Fruit fly (Drosophila melanogaster) whole organism, embryonic: ENCODE results near the gene CG34183.

Source experiments
- Atf6 ChIP-seq: fragments of 200-800 bp; sonication (Bioruptor generic); IDR thresholded peaks from 2 replicates; pipeline ENCODE4 v1.3.6; 2022; ENCODE audit warnings: missing biosample characterization, missing genetic modification characterization
- Bdp1 ChIP-seq: fragments of 200-800 bp; sonication (Bioruptor generic); optimal IDR thresholded peaks from 3 replicates; lab custom pipeline; 2016; ENCODE audit warnings: missing biosample characterization, missing genetic modification characterization
- CG10366 ChIP-seq: fragments of 200-800 bp; sonication (Bioruptor generic); IDR thresholded peaks from 2 replicates; pipeline ENCODE4 v1.3.6; 2022; ENCODE audit warnings: missing biosample characterization, missing genetic modification characterization
- CG11247 ChIP-seq: fragments of 200-800 bp; sonication (Bioruptor generic); IDR thresholded peaks from 2 replicates; pipeline ENCODE4 v1.3.6; 2022; ENCODE audit warnings: missing biosample characterization, missing genetic modification characterization
- CG11398 ChIP-seq: fragments of 200-800 bp; sonication (Bioruptor generic); optimal IDR thresholded peaks from 2 replicates; lab custom pipeline; 2016; ENCODE audit warnings: missing biosample characterization, missing genetic modification characterization
- CG11696 ChIP-seq: fragments of 200-800 bp; sonication (Bioruptor generic); IDR thresholded peaks from 2 replicates; pipeline ENCODE4 v1.3.6; 2022; ENCODE audit warnings: missing biosample characterization, missing genetic modification characterization
- CG12942 ChIP-seq: fragments of 200-800 bp; sonication (Bioruptor generic); optimal IDR thresholded peaks from 3 replicates; lab custom pipeline; 2016; ENCODE audit warnings: missing biosample characterization, missing genetic modification characterization
- CG13624 ChIP-seq: fragments of 200-800 bp; sonication (Bioruptor generic); optimal IDR thresholded peaks from 2 replicates; lab custom pipeline; 2016; ENCODE audit warnings: missing biosample characterization, missing genetic modification characterization
- CG14441 ChIP-seq: fragments of 200-800 bp; sonication (Bioruptor generic); IDR thresholded peaks from 2 replicates; pipeline ENCODE4 v1.3.6; 2022; ENCODE audit warnings: missing biosample characterization, missing genetic modification characterization
- CG16813 ChIP-seq: fragments of 200-800 bp; sonication (Bioruptor generic); IDR thresholded peaks from 3 replicates; pipeline ENCODE4 v1.3.6; 2022; ENCODE audit warnings: missing biosample characterization, missing genetic modification characterization; ENCODE audit not compliant: partially characterized antibody
- CG18764 ChIP-seq: fragments of 200-800 bp; sonication (Bioruptor generic); optimal IDR thresholded peaks from 3 replicates; lab custom pipeline; 2016; ENCODE audit warnings: missing biosample characterization, missing genetic modification characterization
- CG2712 ChIP-seq: fragments of 200-800 bp; optimal IDR thresholded peaks from 3 replicates; lab custom pipeline; 2019; ENCODE audit warnings: missing biosample characterization, mild to moderate bottlenecking, missing genetic modification characterization, moderate library complexity
- CG34422 ChIP-seq: fragments of 200-800 bp; sonication (Bioruptor generic); IDR thresholded peaks from 3 replicates; pipeline ENCODE4 v1.3.6; 2022; ENCODE audit warnings: missing biosample characterization, missing genetic modification characterization
- CG3995 ChIP-seq: fragments of 200-800 bp; sonication (Bioruptor generic); optimal IDR thresholded peaks from 3 replicates; lab custom pipeline; 2016; ENCODE audit warnings: missing biosample characterization, missing genetic modification characterization
- CG43689 ChIP-seq: fragments of 200-800 bp; sonication (Bioruptor generic); IDR thresholded peaks from 2 replicates; pipeline ENCODE4 v1.3.6; 2022; ENCODE audit warnings: missing biosample characterization, missing genetic modification characterization
- CG4820 ChIP-seq: fragments of 200-800 bp; sonication (Bioruptor generic); optimal IDR thresholded peaks from 3 replicates; lab custom pipeline; 2016; ENCODE audit warnings: missing biosample characterization, missing genetic modification characterization
- CG5245 ChIP-seq: fragments of 200-800 bp; sonication (Bioruptor generic); optimal IDR thresholded peaks from 3 replicates; lab custom pipeline; 2016; ENCODE audit warnings: missing biosample characterization, missing genetic modification characterization
- CG6272 ChIP-seq: fragments of 200-800 bp; sonication (Bioruptor generic); IDR thresholded peaks from 2 replicates; pipeline ENCODE4 v1.3.6; 2022; ENCODE audit warnings: missing biosample characterization, missing genetic modification characterization
- CG6813 ChIP-seq: fragments of 200-800 bp; sonication (Bioruptor generic); optimal IDR thresholded peaks from 2 replicates; lab custom pipeline; 2017; ENCODE audit warnings: missing biosample characterization, missing genetic modification characterization, mild to moderate bottlenecking, moderate library complexity, missing genetic modification reagents
- CG6854 ChIP-seq: fragments of 200-800 bp; sonication (Bioruptor generic); optimal IDR thresholded peaks from 3 replicates; lab custom pipeline; 2017; ENCODE audit warnings: missing biosample characterization, mild to moderate bottlenecking, missing genetic modification characterization
- CG7963 ChIP-seq: fragments of 200-800 bp; sonication (Bioruptor generic); IDR thresholded peaks from 3 replicates; pipeline ENCODE4 v1.3.6; 2022; ENCODE audit warnings: missing biosample characterization, missing genetic modification characterization; ENCODE audit not compliant: partially characterized antibody
- Eip74EF ChIP-seq, 2 experiments: fragments of 200-800 bp in 1 of 2; fragments of >200 bp in 1 of 2; sonication (Bioruptor generic) in 1 of 2; optimal IDR thresholded peaks; 2 replicates each; lab custom pipeline; 2017 to 2019; ENCODE audit warnings: missing biosample characterization in 2 of 2, missing genetic modification characterization in 2 of 2, mild to moderate bottlenecking in 1 of 2, moderate library complexity in 1 of 2
- Ets97D ChIP-seq: fragments of 200-800 bp; sonication (Bioruptor generic); optimal IDR thresholded peaks from 3 replicates; lab custom pipeline; 2016; ENCODE audit warnings: missing biosample characterization, missing genetic modification characterization
- Hand ChIP-seq: fragments of 200-800 bp; sonication (Bioruptor generic); optimal IDR thresholded peaks from 2 replicates; lab custom pipeline; 2017; ENCODE audit warnings: mild to moderate bottlenecking, missing biosample characterization, missing genetic modification reagents, missing genetic modification characterization
- HmgD ChIP-seq: fragments of 200-800 bp; sonication (Bioruptor generic); optimal IDR thresholded peaks from 3 replicates; lab custom pipeline; 2016; ENCODE audit warnings: missing biosample characterization, missing genetic modification characterization
- MBD-R2 ChIP-seq: fragments of 200-800 bp; sonication (Bioruptor generic); IDR thresholded peaks from 2 replicates; pipeline ENCODE4 v1.3.6; 2022; ENCODE audit warnings: missing biosample characterization, missing genetic modification characterization
- NFAT ChIP-seq: fragments of 200-800 bp; sonication (Bioruptor generic); IDR thresholded peaks from 2 replicates; pipeline ENCODE4 v1.3.6; 2022; ENCODE audit warnings: missing biosample characterization, missing genetic modification characterization
- NK7.1 ChIP-seq: fragments of 200-800 bp; sonication (Bioruptor generic); optimal IDR thresholded peaks from 3 replicates; lab custom pipeline; 2016; ENCODE audit warnings: missing biosample characterization, missing genetic modification characterization
- Nf-YC ChIP-seq: fragments of 200-800 bp; optimal IDR thresholded peaks from 3 replicates; lab custom pipeline; 2019; ENCODE audit warnings: missing biosample characterization, mild to moderate bottlenecking, missing genetic modification characterization, moderate library complexity
- Optix ChIP-seq: fragments of 200-800 bp; sonication (Bioruptor generic); IDR thresholded peaks from 3 replicates; pipeline ENCODE4 v1.3.6; 2022; ENCODE audit warnings: missing biosample characterization, missing genetic modification characterization
- Pdp1 ChIP-seq, 2 experiments: fragments of 200-800 bp; sonication (Bioruptor generic); optimal IDR thresholded peaks; 3 replicates each; lab custom pipeline; 2016; ENCODE audit warnings: missing biosample characterization in 2 of 2, missing genetic modification characterization in 2 of 2, mild to moderate bottlenecking in 1 of 2, moderate library complexity in 1 of 2
- Ptx1 ChIP-seq: fragments of 200-800 bp; sonication (Bioruptor generic); IDR thresholded peaks from 2 replicates; pipeline ENCODE4 v1.3.6; 2022; ENCODE audit warnings: missing biosample characterization, missing genetic modification characterization
- ac ChIP-seq: fragments of 200-800 bp; sonication (Bioruptor generic); optimal IDR thresholded peaks from 3 replicates; lab custom pipeline; 2017; ENCODE audit warnings: missing biosample characterization, mild to moderate bottlenecking, missing genetic modification characterization
- cad ChIP-seq: fragments of >200 bp; optimal IDR thresholded peaks from 2 replicates; lab custom pipeline; 2017; ENCODE audit warnings: missing biosample characterization, missing genetic modification characterization
- croc ChIP-seq: fragments of 200-800 bp; sonication (Bioruptor generic); conservative IDR thresholded peaks from 3 replicates; pipeline ENCODE4 v1.3.6; 2022; ENCODE audit warnings: missing biosample characterization, missing genetic modification characterization
- danr ChIP-seq: fragments of 200-800 bp; sonication (Bioruptor generic); IDR thresholded peaks from 2 replicates; pipeline ENCODE4 v1.3.6; 2022; ENCODE audit warnings: missing biosample characterization, missing genetic modification characterization
- dimm ChIP-seq: fragments of 200-800 bp; sonication (Bioruptor generic); IDR thresholded peaks from 2 replicates; pipeline ENCODE4 v1.3.6; 2022; ENCODE audit warnings: missing biosample characterization, missing genetic modification characterization
- ems ChIP-seq: fragments of 200-800 bp; sonication (Bioruptor generic); optimal IDR thresholded peaks from 3 replicates; lab custom pipeline; 2016; ENCODE audit warnings: missing biosample characterization, missing genetic modification characterization
- eyg ChIP-seq: fragments of 200-800 bp; sonication (Bioruptor generic); optimal IDR thresholded peaks from 3 replicates; lab custom pipeline; 2016; ENCODE audit warnings: missing biosample characterization, missing genetic modification characterization
- hkb ChIP-seq, 2 experiments: fragments of 200-800 bp in 1 of 2; fragments of >200 bp in 1 of 2; sonication (Bioruptor generic) in 1 of 2; IDR thresholded peaks in 1 of 2; optimal IDR thresholded peaks in 1 of 2; 2 replicates each; pipeline versions ENCODE4 v1.3.6 to Lab custom; 2017 to 2022; ENCODE audit warnings: missing biosample characterization in 1 of 2, missing genetic modification characterization in 1 of 2
- lab ChIP-seq: fragments of 200-800 bp; sonication (Bioruptor generic); optimal IDR thresholded peaks from 3 replicates; lab custom pipeline; 2017; ENCODE audit warnings: missing biosample characterization, missing genetic modification characterization, mild to moderate bottlenecking, moderate library complexity, missing genetic modification reagents
- nau ChIP-seq: fragments of 200-800 bp; sonication (Bioruptor generic); optimal IDR thresholded peaks from 3 replicates; lab custom pipeline; 2017; ENCODE audit warnings: missing biosample characterization, mild to moderate bottlenecking, missing genetic modification characterization, missing genetic modification reagents
- onecut ChIP-seq: fragments of 200-800 bp; sonication (Bioruptor generic); IDR thresholded peaks from 2 replicates; pipeline ENCODE4 v1.3.6; 2022; ENCODE audit warnings: missing biosample characterization, missing genetic modification characterization
- p53 ChIP-seq: fragments of 200-800 bp; sonication (Bioruptor generic); optimal IDR thresholded peaks from 2 replicates; lab custom pipeline; 2016; ENCODE audit warnings: missing biosample characterization, missing genetic modification characterization
- pan ChIP-seq, 4 experiments: fragments of >200 bp in 3 of 4; fragments of 200-800 bp in 1 of 4; sonication (Bioruptor generic) in 1 of 4; optimal IDR thresholded peaks in 3 of 4; IDR thresholded peaks in 1 of 4; 2 replicates each; pipeline versions ENCODE4 v1.3.6 to Lab custom; 2017 to 2022; ENCODE audit warnings: missing biosample characterization in 2 of 4, missing genetic modification characterization in 2 of 4, mixed read lengths in 1 of 4
- salm ChIP-seq: fragments of 200-800 bp; sonication (Bioruptor generic); optimal IDR thresholded peaks from 2 replicates; lab custom pipeline; 2018; ENCODE audit warnings: missing biosample characterization, mild to moderate bottlenecking, missing genetic modification characterization
- sens ChIP-seq: fragments of 200-800 bp; sonication (Bioruptor generic); peaks from one replicate; lab custom pipeline; 2016; ENCODE audit warnings: missing biosample characterization, missing genetic modification characterization
- sob ChIP-seq: fragments of 200-800 bp; sonication (Bioruptor generic); IDR thresholded peaks from 2 replicates; pipeline ENCODE4 v1.3.6; 2022; ENCODE audit warnings: missing biosample characterization, missing genetic modification characterization
- sug ChIP-seq: fragments of 200-800 bp; optimal IDR thresholded peaks from 2 replicates; lab custom pipeline; 2019; ENCODE audit warnings: missing biosample characterization, mild to moderate bottlenecking, missing genetic modification characterization, moderate library complexity
- wek ChIP-seq: fragments of 200-800 bp; sonication (Bioruptor generic); optimal IDR thresholded peaks from 3 replicates; lab custom pipeline; 2018; ENCODE audit warnings: missing biosample characterization, mild to moderate bottlenecking, missing genetic modification characterization, moderate library complexity
- zen ChIP-seq: fragments of 200-800 bp; sonication (Bioruptor generic); optimal IDR thresholded peaks from 3 replicates; lab custom pipeline; 2018; ENCODE audit warnings: missing biosample characterization, mild to moderate bottlenecking, missing genetic modification characterization, moderate library complexity

Gene CG34183

DNA sequence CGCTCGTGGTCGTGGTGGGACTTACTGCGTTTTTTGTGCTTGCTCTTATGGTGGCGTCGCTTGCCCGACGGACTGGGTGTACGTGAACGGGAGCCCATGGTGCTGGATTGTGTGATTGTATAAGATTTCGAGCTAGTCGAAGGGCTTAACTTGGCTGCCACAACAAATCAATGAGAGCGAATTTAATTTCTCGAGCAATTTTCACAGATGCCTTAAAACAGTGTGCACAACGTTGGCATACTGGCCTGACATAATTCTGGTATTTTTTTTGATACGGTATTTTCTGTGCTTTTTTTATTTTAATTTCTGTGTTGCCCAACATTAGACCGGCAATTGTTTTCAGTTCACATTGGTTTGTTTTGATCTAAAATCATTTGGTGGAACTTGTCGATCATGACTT, 47.3 kb upstream of the CG34183 start, which contains the start of gene Arglu1 (continued):
- TF ChIP-seq zen (no peak), CG6813 (GFP tag; lab: Kevin White, UChicago) (no peak), croc (no peak), sug (tag; lab: Kevin White, UChicago) (no peak), CG13624 (GFP tag; lab: Kevin White, UChicago) (peak; percentile 26), Eip74EF (GFP tag; optimal IDR thresholded peaks at IDR 0.05; lab: Kevin White, UChicago) (no peak), Atf6 (GFP tag; lab: Robert Waterston, UW) (no peak), eyg (GFP tag; lab: Kevin White, UChicago) (peak; percentile 25), CG11696 (no peak), CG34422 (GFP tag; lab: Robert Waterston, UW) (peak; percentile 64; the same call in 1 of the 3 replicates), NK7.1 (GFP tag; lab: Kevin White, UChicago) (no peak), Bdp1 (GFP tag; lab: Kevin White, UChicago) (no peak), Hand (GFP tag; lab: Kevin White, UChicago) (no peak), NFAT (GFP tag; lab: Robert Waterston, UW) (peak; percentile 34; the same call in 1 of the 2 replicates), CG14441 (GFP tag; lab: Robert Waterston, UW) (no peak), CG6272 (GFP tag; lab: Robert Waterston, UW) (no peak), cad (GFP tag; lab: Kevin White, UChicago) (no peak), CG11247 (GFP tag; lab: Robert Waterston, UW) (peak; percentile 39; the same call in 1 of the 2 replicates), hkb (optimal IDR thresholded peaks at IDR 0.05; lab: Kevin White, UChicago) (no peak), hkb (GFP tag; IDR thresholded peaks at IDR 0.05; lab: Robert Waterston, UW) (peak; percentile 28; the same call in 1 of the 2 replicates), p53 (no peak), sens (no peak), Optix (GFP tag; lab: Robert Waterston, UW) (no peak), wek (GFP tag; lab: Kevin White, UChicago) (no peak), salm (tag; lab: Kevin White, UChicago) (no peak), CG43689 (GFP tag; lab: Robert Waterston, UW) (no peak), CG16813 (GFP tag; lab: Robert Waterston, UW) (no peak), CG12942 (GFP tag; lab: Kevin White, UChicago) (no peak), MBD-R2 (GFP tag; lab: Robert Waterston, UW) (peak; percentile 88), CG10366 (GFP tag; lab: Robert Waterston, UW) (no peak), pan (optimal IDR thresholded peaks at IDR 0.05; lab: Kevin White, UChicago) (no peak), pan (GFP tag; optimal IDR thresholded peaks at IDR 0.05 in 1 of 2, IDR thresholded peaks at IDR 0.05 in 1 of 2) (peak in 1 of 2 experiments; percentile 41), onecut (GFP tag; lab: Robert Waterston, UW) (no peak), CG4820 (no peak), Ets97D (GFP tag; lab: Kevin White, UChicago) (peak; percentile 37), sob (peak; percentile 57; the same call in 1 of the 2 replicates), HmgD (GFP tag; lab: Kevin White, UChicago) (no peak), Nf-YC (no peak), Ptx1 (GFP tag; lab: Robert Waterston, UW) (peak; percentile 39; the same call in 1 of the 2 replicates), CG11398 (GFP tag; lab: Kevin White, UChicago) (no peak), CG3995 (peak; percentile 1), CG2712 (tag; lab: Kevin White, UChicago) (peak; percentile 28), CG18764 (GFP tag; lab: Kevin White, UChicago) (no peak), danr (no peak), nau (GFP tag; lab: Kevin White, UChicago) (no peak), CG7963 (GFP tag; lab: Robert Waterston, UW) (no peak), dimm (GFP tag; lab: Robert Waterston, UW) (no peak), ac (GFP tag; lab: Kevin White, UChicago) (no peak), CG5245 (GFP tag; lab: Kevin White, UChicago) (no peak), ems (GFP tag; lab: Kevin White, UChicago) (peak; percentile 28), lab (GFP tag; lab: Kevin White, UChicago) (peak; percentile 33), CG6854 (GFP tag; lab: Kevin White, UChicago) (no peak), Pdp1 (GFP tag; optimal IDR thresholded peaks at IDR 0.05; lab: Kevin White, UChicago) (peak in 1 of 2 experiments; percentile 81)
